Worm (Caenorhabditis elegans): ENCODE measurements around the gene ced-2.

DNA sequence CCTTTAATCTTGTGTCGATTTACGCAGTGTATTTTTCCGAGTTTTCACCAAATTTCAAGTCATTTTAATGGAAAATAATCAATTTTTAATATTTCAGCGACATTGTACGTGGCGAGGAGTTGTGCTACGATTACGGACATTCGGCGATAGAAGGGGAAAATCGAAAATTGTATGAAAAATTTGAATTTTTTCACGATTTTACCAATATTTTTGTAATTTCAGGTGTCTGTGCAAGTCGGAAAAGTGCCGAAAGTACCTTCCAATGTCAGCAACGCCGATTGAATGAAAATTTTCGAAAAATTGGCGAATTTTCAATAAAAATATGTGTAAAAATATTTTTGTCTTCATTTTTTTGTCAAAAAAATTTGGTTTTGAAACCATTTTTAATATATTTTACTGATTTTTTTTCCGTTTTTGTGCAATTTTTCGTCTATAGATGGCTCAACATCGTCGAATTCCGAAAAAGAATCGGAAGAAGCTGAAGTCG, 8.2 kb downstream of the ced-2 start, which contains the start of gene Y41D4B.11:
- TF ChIP-seq flt-1 (GFP tag; IDR thresholded peaks at IDR 0.05) (no peak), med-1 (GFP tag; optimal IDR thresholded peaks at IDR 0.05; ENCODE audit: insufficient read depth) (no peak), cog-1 (tag; optimal IDR thresholded peaks at IDR 0.05) (no peak), ztf-23 (GFP tag; IDR thresholded peaks at IDR 0.05) (no peak), tab-1 (GFP tag; IDR thresholded peaks at IDR 0.05) (no peak), ztf-29 (GFP tag; IDR thresholded peaks at IDR 0.05) (no peak), T22C8.4 (GFP tag; IDR thresholded peaks at IDR 0.05) (no peak), ref-1 (GFP tag; conservative IDR thresholded peaks at IDR 0.05) (no peak), klf-2 (GFP tag; conservative IDR thresholded peaks at IDR 0.05) (no peak)
